Worm (Caenorhabditis elegans) whole organism, late embryonic: Measurements from ENCODE around the gene arp-6.

Source experiments
- ama-1 ChIP-seq: fragments of 150-350 bp; optimal IDR thresholded peaks from 2 replicates; lab custom pipeline; 2014
- ceh-18 ChIP-seq: sonication (generic microtip); optimal IDR thresholded peaks from 2 replicates; lab custom pipeline; 2016; ENCODE audit warnings: missing genetic modification characterization, missing compliant biosample characterization
- ceh-48 ChIP-seq: sonication (generic microtip); optimal IDR thresholded peaks from 2 replicates; lab custom pipeline; 2016; ENCODE audit warnings: missing genetic modification characterization, inconsistent platforms, missing compliant biosample characterization
- dmd-4 ChIP-seq: sonication (generic microtip); optimal IDR thresholded peaks from 2 replicates; lab custom pipeline; 2016; ENCODE audit warnings: borderline replicate concordance, missing genetic modification characterization, missing compliant biosample characterization
- dve-1 ChIP-seq: sonication (generic microtip); optimal IDR thresholded peaks from 2 replicates; lab custom pipeline; 2017; ENCODE audit warnings: antibody characterized with exemption, mild to moderate bottlenecking, missing genetic modification characterization, missing compliant biosample characterization
- hlh-30 ChIP-seq: sonication (generic microtip); optimal IDR thresholded peaks from 2 replicates; lab custom pipeline; 2017; ENCODE audit warnings: antibody characterized with exemption, missing genetic modification characterization, missing compliant biosample characterization; ENCODE audit not compliant: insufficient read depth
- nfya-1 ChIP-seq: sonication (generic microtip); optimal IDR thresholded peaks from 2 replicates; lab custom pipeline; 2017; ENCODE audit warnings: missing genetic modification characterization, mild to moderate bottlenecking, missing compliant biosample characterization, antibody characterized with exemption, moderate library complexity
- unc-55 ChIP-seq: sonication (generic microtip); optimal IDR thresholded peaks from 2 replicates; lab custom pipeline; 2017; ENCODE audit warnings: missing biosample characterization, missing genetic modification reagents, missing genetic modification characterization

ce11 chrII:8052850-8053249, 15.7 kb upstream of the arp-6 start, which contains the start of gene T05H10.4:
- TF ChIP-seq dve-1 (tag; lab: Kevin White, UChicago) = no peak
- TF ChIP-seq ceh-18 (tag; lab: Kevin White, UChicago) = no peak
- no peak for TF ChIP-seq ceh-48
- TF ChIP-seq unc-55 (GFP tag; lab: Kevin White, UChicago) = no peak
- TF ChIP-seq nfya-1 = no peak
- TF ChIP-seq dmd-4 (tag; lab: Kevin White, UChicago) = no peak
- TF ChIP-seq hlh-30 (tag; lab: Kevin White, UChicago) = no peak
- no peak for TF ChIP-seq ama-1 (lab: Kevin White, UChicago)
